Worm (Caenorhabditis elegans): ENCODE measurements around the gene abcx-1.

- TF ChIP-seq dmd-4 (tag; optimal IDR thresholded peaks at IDR 0.05; ENCODE audit: borderline replicate concordance) (no peak), pqm-1 (tag; optimal IDR thresholded peaks at IDR 0.05) (no peak), fax-1 (tag; optimal IDR thresholded peaks at IDR 0.05) (no peak), zip-5 (tag; optimal IDR thresholded peaks at IDR 0.05) (no peak), nfya-1 (tag; optimal IDR thresholded peaks at IDR 0.05) (no peak), unc-86 (tag; optimal IDR thresholded peaks at IDR 0.05) (no peak), odd-2 (tag; optimal IDR thresholded peaks at IDR 0.05) (no peak), dve-1 (tag; optimal IDR thresholded peaks at IDR 0.05) (no peak)
Observed at ce11 chrII:6578378-6578777, 46.4 kb downstream of the abcx-1 start, which contains the start of gene sra-31.
